Worm (Caenorhabditis elegans): Measurements from ENCODE around the gene tbc-12.

The tbc-12 gene

ce11 chrX:2495865-2496314 lies 36.4 kb downstream of the tbc-12 start, which contains the start of gene rabr-1 (continued):
- TF ChIP-seq aha-1 (tag; optimal IDR thresholded peaks at IDR 0.05) (no peak), lsy-2 (tag; optimal IDR thresholded peaks at IDR 0.05) (peak in 1 of 2 experiments; percentile 58), pag-3 (tag; optimal IDR thresholded peaks at IDR 0.05; ENCODE audit: borderline replicate concordance, insufficient read depth) (no peak), ets-5 (GFP tag; IDR thresholded peaks at IDR 0.05) (no peak), lir-3 (tag; optimal IDR thresholded peaks at IDR 0.05; ENCODE audit: poor library complexity) (peak; percentile 17), xbp-1 (tag; optimal IDR thresholded peaks at IDR 0.05) (no peak), zip-4 (GFP tag; optimal IDR thresholded peaks at IDR 0.05) (no peak), nhr-85 (tag) (peak; percentile 97), nhr-90 (tag; optimal IDR thresholded peaks at IDR 0.05; ENCODE audit: poor library complexity) (peak; percentile 46), nhr-84 (tag; optimal IDR thresholded peaks at IDR 0.05) (no peak), lin-35 (GFP tag; optimal IDR thresholded peaks at IDR 0.05) (peak; percentile 45 to 46), mdl-1 (tag; optimal IDR thresholded peaks at IDR 0.05) (peak in 1 of 2 experiments; percentile 64), C16A3.4 (tag; optimal IDR thresholded peaks at IDR 0.05) (peak; percentile 33), zag-1 (tag; optimal IDR thresholded peaks at IDR 0.05) (no peak), ces-1 (GFP tag; optimal IDR thresholded peaks at IDR 0.05) (no peak), snu-23 (GFP tag; optimal IDR thresholded peaks at IDR 0.05) (peak; percentile 75), C34B4.2 (tag; optimal IDR thresholded peaks at IDR 0.05) (no peak), nhr-76 (tag; optimal IDR thresholded peaks at IDR 0.05) (no peak), ztf-4 (tag; optimal IDR thresholded peaks at IDR 0.05) (no peak), ama-1 (optimal IDR thresholded peaks at IDR 0.05) (no peak), elt-2 (tag; optimal IDR thresholded peaks at IDR 0.05) (no peak), C04F5.9 (tag; optimal IDR thresholded peaks at IDR 0.05) (no peak), alr-1 (tag; optimal IDR thresholded peaks at IDR 0.05; ENCODE audit: borderline replicate concordance) (no peak), hlh-17 (GFP tag; optimal IDR thresholded peaks at IDR 0.05; ENCODE audit: borderline replicate concordance) (no peak), mep-1 (tag; optimal IDR thresholded peaks at IDR 0.05) (peak; percentile 41), nhr-47 (tag; optimal IDR thresholded peaks at IDR 0.05) (peak; percentile 43), unc-62 (GFP tag; optimal IDR thresholded peaks at IDR 0.05) (no peak), nhr-28 (tag; optimal IDR thresholded peaks at IDR 0.05) (no peak), unc-86 (tag; optimal IDR thresholded peaks at IDR 0.05) (no peak), egl-13 (tag; optimal IDR thresholded peaks at IDR 0.05) (no peak), nhr-11 (tag; optimal IDR thresholded peaks at IDR 0.05) (no peak), dsc-1 (tag; optimal IDR thresholded peaks at IDR 0.05) (no peak), vab-15 (tag; optimal IDR thresholded peaks at IDR 0.05) (peak; percentile 24), mab-9 (GFP tag; IDR thresholded peaks at IDR 0.05) (no peak), unc-130 (tag; optimal IDR thresholded peaks at IDR 0.05) (peak; percentile 69), lin-14 (GFP tag; optimal IDR thresholded peaks at IDR 0.05) (peak; percentile 91), ceh-82 (tag; optimal IDR thresholded peaks at IDR 0.05) (peak in 1 of 3 experiments; percentile 6)

ce11 chrX:2494296-2494695 lies 38.0 kb downstream of the tbc-12 start:
- TF ChIP-seq fkh-10 (GFP tag; optimal IDR thresholded peaks at IDR 0.05) (peak; percentile 93), nhr-77 (tag; optimal IDR thresholded peaks at IDR 0.05) (no peak), ceh-90 (tag; optimal IDR thresholded peaks at IDR 0.05) (no peak), lin-14 (GFP tag; optimal IDR thresholded peaks at IDR 0.05) (peak; percentile 68), nhr-20 (tag; optimal IDR thresholded peaks at IDR 0.05) (no peak)
